Worm (Caenorhabditis elegans): ENCODE data around the gene F36A4.4.
A peak's percentile ranks its signal among the peaks of the same experiment; 100 is the strongest.

Gene F36A4.4

DNA sequence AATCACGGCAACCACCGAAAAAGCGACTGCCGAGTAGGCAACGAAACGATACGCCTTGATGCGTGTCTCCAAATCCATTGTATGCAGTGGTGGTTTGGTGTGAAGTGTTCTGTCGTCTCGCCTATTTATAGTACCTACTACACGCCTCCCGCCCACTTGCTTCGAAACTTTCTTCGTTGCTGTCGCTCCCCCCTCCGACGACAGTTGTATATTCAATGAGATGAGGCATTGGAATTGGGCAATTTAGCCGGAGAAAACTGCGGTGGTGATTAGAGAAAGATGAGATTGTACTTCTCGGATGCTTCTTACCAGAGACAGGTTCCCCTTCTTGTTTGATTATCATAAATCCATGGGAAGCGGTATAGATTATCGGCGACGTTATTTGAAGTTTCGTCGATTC, 22.9 kb upstream of the F36A4.4 start, which contains the start of gene col-34:
Gene col-34, minus strand, starts transcription at position 101 of the 400 bp plus-strand sequence.
- no peak for TF ChIP-seq vab-15 (tag; optimal IDR thresholded peaks at IDR 0.05)
- peak; percentile 15 for TF ChIP-seq blmp-1 (tag; optimal IDR thresholded peaks at IDR 0.05)

- TF ChIP-seq lin-15B (tag; optimal IDR thresholded peaks at IDR 0.05) (no peak), nhr-85 (tag) (peak; percentile 7)
These were observed 20.9 kb upstream of the F36A4.4 start, which contains the start of gene ttr-20 for ce11 chrIV:4246493-4246892. ttr-20 (plus strand) TSS chrIV:4246793.

ce11 chrIV:4247334-4247733, 20.1 kb upstream of the F36A4.4 start:
- no peak for TF ChIP-seq alr-1 (tag; optimal IDR thresholded peaks at IDR 0.05; ENCODE audit: borderline replicate concordance)
- TF ChIP-seq ceh-88 (GFP tag; IDR thresholded peaks at IDR 0.05): no peak
- TF ChIP-seq fkh-10 (GFP tag; optimal IDR thresholded peaks at IDR 0.05): no peak
- peak; percentile 59 for TF ChIP-seq rnt-1 (tag; optimal IDR thresholded peaks at IDR 0.05)
- peak; percentile 39 for TF ChIP-seq unc-86 (tag; optimal IDR thresholded peaks at IDR 0.05)
- TF ChIP-seq lin-39 (tag; optimal IDR thresholded peaks at IDR 0.05): peak; percentile 2
- no peak for TF ChIP-seq hlh-17 (GFP tag; optimal IDR thresholded peaks at IDR 0.05; ENCODE audit: borderline replicate concordance)
- TF ChIP-seq grh-1 (GFP tag; IDR thresholded peaks at IDR 0.05): peak; percentile 86
- no peak for TF ChIP-seq blmp-1 (tag; optimal IDR thresholded peaks at IDR 0.05)
- TF ChIP-seq nhr-237 (tag; optimal IDR thresholded peaks at IDR 0.05): no peak
- peak; percentile 67 for TF ChIP-seq swsn-7 (tag; optimal IDR thresholded peaks at IDR 0.05)
- TF ChIP-seq elt-2 (tag; optimal IDR thresholded peaks at IDR 0.05): no peak
- TF ChIP-seq F16B12.6 (tag; optimal IDR thresholded peaks at IDR 0.05): peak; percentile 33
- TF ChIP-seq egl-27 (tag; optimal IDR thresholded peaks at IDR 0.05): no peak
- peak; percentile 36 for TF ChIP-seq irx-1 (tag; optimal IDR thresholded peaks at IDR 0.05)
- no peak for TF ChIP-seq mab-9 (GFP tag; IDR thresholded peaks at IDR 0.05)
- TF ChIP-seq ceh-82 (tag; optimal IDR thresholded peaks at IDR 0.05): peak; percentile 36 to 54 (median 52)
- TF ChIP-seq vab-15 (tag; optimal IDR thresholded peaks at IDR 0.05): no peak
- no peak for TF ChIP-seq egl-13 (tag; optimal IDR thresholded peaks at IDR 0.05)
- no peak for TF ChIP-seq tlp-1 (tag; optimal IDR thresholded peaks at IDR 0.05)
- no peak for TF ChIP-seq sptf-1 (tag; optimal IDR thresholded peaks at IDR 0.05)
- no peak for TF ChIP-seq ceh-90 (tag; optimal IDR thresholded peaks at IDR 0.05)
- TF ChIP-seq pqm-1 (tag; optimal IDR thresholded peaks at IDR 0.05): no peak
- no peak for TF ChIP-seq efl-3 (GFP tag; optimal IDR thresholded peaks at IDR 0.05)
- peak; percentile 59 for TF ChIP-seq nhr-20 (tag; optimal IDR thresholded peaks at IDR 0.05)
- TF ChIP-seq sup-37 (GFP tag; optimal IDR thresholded peaks at IDR 0.05): no peak
- TF ChIP-seq mep-1 (tag; optimal IDR thresholded peaks at IDR 0.05): peak; percentile 75
- no peak for TF ChIP-seq unc-98 (GFP tag; IDR thresholded peaks at IDR 0.05)
- no peak for TF ChIP-seq nhr-28 (tag; optimal IDR thresholded peaks at IDR 0.05)
- no peak for TF ChIP-seq nhr-84 (tag; optimal IDR thresholded peaks at IDR 0.05)
- peak; percentile 73 to 85 for TF ChIP-seq lsy-2 (tag; optimal IDR thresholded peaks at IDR 0.05)
- TF ChIP-seq nhr-85 (tag): no peak
- no peak for TF ChIP-seq nhr-12 (tag; optimal IDR thresholded peaks at IDR 0.05)
- peak; percentile 39 for TF ChIP-seq fkh-8 (tag; optimal IDR thresholded peaks at IDR 0.05)
- TF ChIP-seq nhr-11 (tag; optimal IDR thresholded peaks at IDR 0.05): no peak
- peak; percentile 48 for TF ChIP-seq lin-13 (GFP tag; optimal IDR thresholded peaks at IDR 0.05)
- peak; percentile 80 for TF ChIP-seq nhr-71 (tag; optimal IDR thresholded peaks at IDR 0.05)
- no peak for TF ChIP-seq ztf-4 (tag; optimal IDR thresholded peaks at IDR 0.05)
- TF ChIP-seq nhr-19 (GFP tag; conservative IDR thresholded peaks at IDR 0.05): peak; percentile 64
- TF ChIP-seq fkh-4 (tag; optimal IDR thresholded peaks at IDR 0.05; ENCODE audit: borderline replicate concordance): no peak
- TF ChIP-seq efl-1 (optimal IDR thresholded peaks at IDR 0.05): peak; percentile 83 to 85
- peak; percentile 82 to 98 for TF ChIP-seq efl-1 (GFP tag; optimal IDR thresholded peaks at IDR 0.05 in 1 of 2)
- peak; percentile 53 for TF ChIP-seq xbp-1 (tag; optimal IDR thresholded peaks at IDR 0.05)
- no peak for TF ChIP-seq nhr-76 (tag; optimal IDR thresholded peaks at IDR 0.05)
- TF ChIP-seq C04F5.9 (tag; optimal IDR thresholded peaks at IDR 0.05): peak; percentile 10
- TF ChIP-seq zip-4 (GFP tag; optimal IDR thresholded peaks at IDR 0.05): no peak
- no peak for TF ChIP-seq ceh-8 (GFP tag; optimal IDR thresholded peaks at IDR 0.05)
- TF ChIP-seq lir-3 (tag; optimal IDR thresholded peaks at IDR 0.05; ENCODE audit: poor library complexity): no peak

Measured in whole organism, L1 larva.